Fruit fly (Drosophila melanogaster) whole organism, prepupa: ENCODE data around the gene EAChm.

Source experiments
- CG10631 ChIP-seq: fragments of 200-800 bp; sonication (Bioruptor generic); optimal IDR thresholded peaks from 2 replicates; lab custom pipeline; 2016; ENCODE audit warnings: missing biosample characterization, missing genetic modification characterization
- CG11294 ChIP-seq: fragments of 200-800 bp; sonication (Bioruptor generic); IDR thresholded peaks from 2 replicates; pipeline ENCODE4 v1.3.6; 2022; ENCODE audit warnings: missing biosample characterization, missing genetic modification characterization
- CG15336 ChIP-seq: fragments of 200-800 bp; sonication (Bioruptor generic); IDR thresholded peaks from 2 replicates; pipeline ENCODE4 v1.3.6; 2022; ENCODE audit warnings: missing biosample characterization, missing genetic modification characterization
- CG16779 ChIP-seq: fragments of 200-800 bp; sonication (Bioruptor generic); optimal IDR thresholded peaks from 3 replicates; lab custom pipeline; 2017; ENCODE audit warnings: missing biosample characterization, mild to moderate bottlenecking, missing genetic modification characterization
- CG3032 ChIP-seq: fragments of 200-800 bp; optimal IDR thresholded peaks from 2 replicates; lab custom pipeline; 2019; ENCODE audit warnings: missing biosample characterization, mild to moderate bottlenecking, missing genetic modification characterization, moderate library complexity
- CG34406 ChIP-seq: fragments of 200-800 bp; sonication (Bioruptor generic); optimal IDR thresholded peaks from 3 replicates; lab custom pipeline; 2016; ENCODE audit warnings: missing biosample characterization, missing genetic modification characterization
- CG6276 ChIP-seq: fragments of 200-800 bp; sonication (Bioruptor generic); optimal IDR thresholded peaks from 2 replicates; lab custom pipeline; 2017; ENCODE audit warnings: missing biosample characterization, mild to moderate bottlenecking, missing genetic modification characterization
- CG6792 ChIP-seq: fragments of 200-800 bp; sonication (Bioruptor generic); optimal IDR thresholded peaks from 3 replicates; lab custom pipeline; 2016; ENCODE audit warnings: missing biosample characterization, missing genetic modification characterization
- CG6808 ChIP-seq: fragments of 200-800 bp; sonication (Bioruptor generic); optimal IDR thresholded peaks from 3 replicates; lab custom pipeline; 2017; ENCODE audit warnings: missing biosample characterization, missing genetic modification characterization, mild to moderate bottlenecking, moderate library complexity, missing genetic modification reagents
- CG6854 ChIP-seq: fragments of 200-800 bp; sonication (Bioruptor generic); optimal IDR thresholded peaks from 2 replicates; lab custom pipeline; 2017; ENCODE audit warnings: missing biosample characterization, mild to moderate bottlenecking, missing genetic modification characterization
- CG7368 ChIP-seq: fragments of 200-800 bp; sonication (Bioruptor generic); optimal IDR thresholded peaks from 3 replicates; lab custom pipeline; 2016; ENCODE audit warnings: missing biosample characterization, missing genetic modification characterization
- CG8119 ChIP-seq: fragments of 200-800 bp; sonication (Bioruptor generic); IDR thresholded peaks from 3 replicates; pipeline ENCODE4 v1.3.6; 2022; ENCODE audit warnings: missing biosample characterization, missing genetic modification characterization
- CG8632 ChIP-seq: fragments of 200-800 bp; sonication (Bioruptor generic); optimal IDR thresholded peaks from 3 replicates; lab custom pipeline; 2016; ENCODE audit warnings: missing biosample characterization, missing genetic modification characterization
- Eip78C ChIP-seq: fragments of 200-800 bp; sonication (Bioruptor generic); peaks from one replicate; lab custom pipeline; 2016; ENCODE audit warnings: missing biosample characterization, missing genetic modification characterization
- Eip93F ChIP-seq: fragments of 200-800 bp; sonication (Bioruptor generic); optimal IDR thresholded peaks from 2 replicates; lab custom pipeline; 2016; ENCODE audit warnings: missing biosample characterization, mild to moderate bottlenecking, missing genetic modification characterization
- Ets96B ChIP-seq: fragments of 200-800 bp; optimal IDR thresholded peaks from 2 replicates; lab custom pipeline; 2019; ENCODE audit warnings: missing biosample characterization, mild to moderate bottlenecking, missing genetic modification characterization, moderate library complexity
- Gug ChIP-seq: fragments of 200-800 bp; sonication (Bioruptor generic); IDR thresholded peaks from 2 replicates; pipeline ENCODE4 v1.3.6; 2022; ENCODE audit warnings: missing biosample characterization, missing genetic modification characterization
- Hr38 ChIP-seq: sonication (Bioruptor generic); optimal IDR thresholded peaks from 2 replicates; lab custom pipeline; 2016; ENCODE audit warnings: missing biosample characterization, missing genetic modification characterization
- Hr39 ChIP-seq: fragments of 200-800 bp; sonication (Bioruptor generic); optimal IDR thresholded peaks from 2 replicates; lab custom pipeline; 2016; ENCODE audit warnings: missing biosample characterization, missing genetic modification characterization
- Hr4 ChIP-seq: fragments of 200-800 bp; sonication (Bioruptor generic); optimal IDR thresholded peaks from 3 replicates; lab custom pipeline; 2016; ENCODE audit warnings: missing biosample characterization, missing genetic modification characterization
- Lpt ChIP-seq: fragments of 200-800 bp; sonication (Bioruptor generic); optimal IDR thresholded peaks from 3 replicates; lab custom pipeline; 2016; ENCODE audit warnings: missing biosample characterization, missing genetic modification characterization
- OdsH ChIP-seq: fragments of 200-800 bp; sonication (Bioruptor generic); optimal IDR thresholded peaks from 3 replicates; lab custom pipeline; 2016; ENCODE audit warnings: missing biosample characterization, missing genetic modification characterization
- Smox ChIP-seq: fragments of 200-800 bp; sonication (Bioruptor generic); optimal IDR thresholded peaks from 3 replicates; lab custom pipeline; 2016; ENCODE audit warnings: missing biosample characterization, missing genetic modification characterization
- Sox102F ChIP-seq: fragments of 200-800 bp; sonication (Bioruptor generic); optimal IDR thresholded peaks from 2 replicates; lab custom pipeline; 2016; ENCODE audit warnings: missing biosample characterization, mild to moderate bottlenecking, missing genetic modification characterization
- Sox14 ChIP-seq: fragments of 200-800 bp; sonication (Bioruptor generic); optimal IDR thresholded peaks from 3 replicates; lab custom pipeline; 2016; ENCODE audit warnings: missing biosample characterization, missing genetic modification characterization
- Sox15 ChIP-seq: fragments of 200-800 bp; sonication (Bioruptor generic); optimal IDR thresholded peaks from 3 replicates; lab custom pipeline; 2016; ENCODE audit warnings: missing biosample characterization, missing genetic modification characterization
- achi ChIP-seq: fragments of 200-800 bp; sonication (Bioruptor generic); optimal IDR thresholded peaks from 3 replicates; lab custom pipeline; 2016; ENCODE audit warnings: missing biosample characterization, missing genetic modification characterization
- acj6 ChIP-seq: fragments of 200-800 bp; sonication (Bioruptor generic); optimal IDR thresholded peaks from 3 replicates; lab custom pipeline; 2016; ENCODE audit warnings: missing biosample characterization, missing genetic modification characterization
- dac ChIP-seq: fragments of 200-800 bp; sonication (Bioruptor generic); optimal IDR thresholded peaks from 2 replicates; lab custom pipeline; 2017; ENCODE audit warnings: missing biosample characterization, mild to moderate bottlenecking, missing genetic modification characterization
- dsx ChIP-seq: fragments of 200-800 bp; optimal IDR thresholded peaks from 3 replicates; lab custom pipeline; 2019; ENCODE audit warnings: missing biosample characterization, mild to moderate bottlenecking, missing genetic modification characterization, moderate library complexity; ENCODE audit not compliant: poor library complexity, severe bottlenecking
- eg ChIP-seq: fragments of 200-800 bp; sonication (Bioruptor generic); IDR thresholded peaks from 3 replicates; pipeline ENCODE4 v1.3.6; 2022; ENCODE audit warnings: missing biosample characterization, missing genetic modification characterization
- esn ChIP-seq: fragments of 200-800 bp; sonication (Bioruptor generic); optimal IDR thresholded peaks from 2 replicates; lab custom pipeline; 2016; ENCODE audit warnings: missing biosample characterization, mild to moderate bottlenecking, missing genetic modification characterization, moderate library complexity
- fd59A ChIP-seq: fragments of 200-800 bp; sonication (Bioruptor generic); optimal IDR thresholded peaks from 2 replicates; lab custom pipeline; 2017; ENCODE audit warnings: missing biosample characterization, mild to moderate bottlenecking, missing genetic modification characterization, missing genetic modification reagents
- fd85E ChIP-seq: fragments of 200-800 bp; sonication (Bioruptor generic); optimal IDR thresholded peaks from 3 replicates; lab custom pipeline; 2016; ENCODE audit warnings: missing biosample characterization, missing genetic modification characterization
- fkh ChIP-seq: fragments of 200-800 bp; sonication (Bioruptor generic); optimal IDR thresholded peaks from 3 replicates; lab custom pipeline; 2017; ENCODE audit warnings: missing biosample characterization, mild to moderate bottlenecking, missing genetic modification characterization, moderate library complexity
- lz ChIP-seq: fragments of 200-800 bp; sonication (Bioruptor generic); optimal IDR thresholded peaks from 3 replicates; lab custom pipeline; 2016; ENCODE audit warnings: missing biosample characterization, missing genetic modification characterization
- net ChIP-seq: fragments of 200-800 bp; sonication (Bioruptor generic); optimal IDR thresholded peaks from 3 replicates; lab custom pipeline; 2016; ENCODE audit warnings: missing biosample characterization, missing genetic modification characterization
- pdm3 ChIP-seq: fragments of 200-800 bp; sonication (Bioruptor generic); optimal IDR thresholded peaks from 3 replicates; lab custom pipeline; 2016; ENCODE audit warnings: missing biosample characterization, missing genetic modification characterization
- salr ChIP-seq, 2 experiments: fragments of 200-800 bp; sonication (Bioruptor generic); optimal IDR thresholded peaks; 3 replicates each; lab custom pipeline; 2016 to 2018; ENCODE audit warnings: missing biosample characterization in 2 of 2, missing genetic modification characterization in 2 of 2, mild to moderate bottlenecking in 1 of 2
- spab ChIP-seq: fragments of 200-800 bp; sonication (Bioruptor generic); optimal IDR thresholded peaks from 2 replicates; lab custom pipeline; 2017; ENCODE audit warnings: missing biosample characterization, mild to moderate bottlenecking, missing genetic modification characterization, missing genetic modification reagents
- ss ChIP-seq, 2 experiments: fragments of 200-800 bp; sonication (Bioruptor generic); optimal IDR thresholded peaks; 2 replicates in 1 of 2; 3 replicates in 1 of 2; lab custom pipeline; 2017 to 2018; ENCODE audit warnings: mild to moderate bottlenecking in 2 of 2, missing biosample characterization in 2 of 2, missing genetic modification characterization in 2 of 2, moderate library complexity in 1 of 2
- topi ChIP-seq: fragments of 200-800 bp; sonication (Bioruptor generic); optimal IDR thresholded peaks from 3 replicates; lab custom pipeline; 2016; ENCODE audit warnings: missing biosample characterization, missing genetic modification characterization
- vri ChIP-seq: fragments of 200-800 bp; sonication (Bioruptor generic); optimal IDR thresholded peaks from 3 replicates; lab custom pipeline; 2016; ENCODE audit warnings: missing biosample characterization, mild to moderate bottlenecking, missing genetic modification characterization

EAChm gene

DNA sequence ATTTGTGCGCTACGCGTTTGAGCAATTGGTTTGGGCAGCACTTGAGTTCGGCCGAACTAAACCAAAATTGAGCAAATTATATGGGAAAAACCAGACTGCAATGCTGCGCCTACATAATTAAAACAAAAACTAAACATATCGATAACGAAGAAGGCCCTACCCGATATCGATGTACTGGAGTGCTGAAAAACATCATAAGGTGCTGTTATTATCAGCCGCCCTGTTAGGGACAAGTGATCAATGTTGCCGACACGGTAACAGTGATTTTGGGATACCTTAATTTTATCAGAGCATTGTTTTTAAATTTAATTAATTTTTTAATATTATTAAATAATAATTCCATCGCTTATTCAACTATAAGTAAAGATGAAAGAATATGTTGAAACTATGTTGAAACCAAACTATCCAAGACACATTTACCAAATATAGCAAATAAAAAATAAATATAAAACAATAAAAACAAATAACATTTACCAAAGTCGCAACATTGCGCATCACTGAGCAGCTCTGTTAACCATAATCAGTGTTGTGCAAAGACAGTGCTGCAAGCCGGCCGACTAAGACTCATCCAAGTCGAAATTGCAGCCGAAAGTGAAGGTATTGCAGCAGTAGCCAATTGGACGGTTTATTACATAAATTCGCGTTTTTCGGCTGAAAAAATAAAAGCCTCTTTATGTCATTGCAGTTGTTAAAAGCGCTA lies 40.2 kb downstream of the EAChm start, which contains the start of the genes sstn, Plp and GlyRS (continued):
- peak; percentile 28 for TF ChIP-seq Ets96B
- TF ChIP-seq vri (GFP tag; lab: Kevin White, UChicago) = peak; percentile 24
- TF ChIP-seq topi (GFP tag; lab: Kevin White, UChicago) = no peak
- no peak for TF ChIP-seq Lpt (GFP tag; lab: Kevin White, UChicago)
- peak; percentile 41 for TF ChIP-seq dsx
- TF ChIP-seq ss (GFP tag; optimal IDR thresholded peaks at IDR 0.05; lab: Kevin White, UChicago) = peak in 1 of 2 experiments; percentile 33
- no peak for TF ChIP-seq dac
- no peak for TF ChIP-seq CG8119
- no peak for TF ChIP-seq CG6808 (GFP tag; lab: Kevin White, UChicago)
- no peak for TF ChIP-seq Hr39 (GFP tag; lab: Kevin White, UChicago)
- TF ChIP-seq Gug (GFP tag; lab: Robert Waterston, UW) = no peak
- TF ChIP-seq net = peak; percentile 11
- peak; percentile 17 for TF ChIP-seq fd59A
- TF ChIP-seq CG7368 = no peak
- no peak for TF ChIP-seq Sox102F
- TF ChIP-seq OdsH (GFP tag; lab: Kevin White, UChicago) = peak; percentile 41
- peak; percentile 0 for TF ChIP-seq CG16779 (tag; lab: Kevin White, UChicago)
- TF ChIP-seq eg = no peak
- TF ChIP-seq fkh (GFP tag; lab: Kevin White, UChicago) = no peak
- TF ChIP-seq CG34406 (GFP tag; lab: Kevin White, UChicago) = peak; percentile 26
- TF ChIP-seq achi (GFP tag; lab: Kevin White, UChicago) = peak; percentile 33
- no peak for TF ChIP-seq CG11294 (GFP tag; lab: Robert Waterston, UW)
- TF ChIP-seq Eip93F = peak; percentile 19
- no peak for TF ChIP-seq fd85E

DNA sequence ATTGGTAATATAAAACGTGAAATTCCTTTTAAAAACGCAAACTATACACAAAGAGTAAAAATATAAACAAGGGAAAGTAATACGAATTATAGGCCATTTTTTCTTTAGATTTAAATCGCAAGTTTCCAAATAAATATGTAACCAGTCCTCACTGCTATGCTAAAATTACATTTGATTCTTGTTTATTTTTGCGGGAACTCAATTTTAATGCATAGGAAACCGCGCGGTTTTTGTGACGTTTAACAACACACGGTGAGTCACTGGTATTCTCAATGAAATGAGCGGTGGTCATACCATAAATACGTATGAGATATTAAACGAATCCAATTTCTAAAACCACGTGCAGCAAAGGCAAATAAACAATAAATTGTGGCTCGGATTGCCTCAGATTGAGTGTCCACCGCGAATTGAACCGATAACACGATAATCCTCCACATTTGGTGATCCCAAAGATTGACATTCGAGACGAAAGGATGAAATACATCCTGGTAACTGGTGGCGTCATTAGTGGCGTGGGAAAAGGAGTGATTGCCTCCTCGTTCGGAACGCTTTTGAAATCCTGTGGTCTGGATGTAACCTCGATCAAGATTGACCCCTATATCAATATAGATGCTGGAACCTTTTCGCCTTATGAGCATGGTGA lies 43.4 kb downstream of the EAChm start, which contains the start of gene Ctps:
Gene Ctps, plus strand, starts transcription at position 37 of the 643 bp plus-strand sequence.
- TF ChIP-seq CG6854 (GFP tag; lab: Kevin White, UChicago) = peak; percentile 18
- TF ChIP-seq Sox14 = peak; percentile 8
- peak; percentile 29 for TF ChIP-seq CG10631 (GFP tag; lab: Kevin White, UChicago)
- no peak for TF ChIP-seq Hr38
- peak; percentile 34 for TF ChIP-seq Eip78C (GFP tag; lab: Kevin White, UChicago)
- TF ChIP-seq lz (GFP tag; lab: Kevin White, UChicago) = peak; percentile 30
- no peak for TF ChIP-seq dac
- TF ChIP-seq CG15336 = 0 out of 2 replicates have a peak, but pooled peaks have one; percentile 18
- peak; percentile 18 for TF ChIP-seq topi (GFP tag; lab: Kevin White, UChicago)
- peak; percentile 37 for TF ChIP-seq esn
- TF ChIP-seq pdm3 = peak; percentile 6
- no peak for TF ChIP-seq CG11294 (GFP tag; lab: Robert Waterston, UW)
- peak; percentile 63 for TF ChIP-seq fkh (GFP tag; lab: Kevin White, UChicago)
- no peak for TF ChIP-seq Hr4 (GFP tag; lab: Kevin White, UChicago)
- TF ChIP-seq Gug (GFP tag; lab: Robert Waterston, UW) = no peak
- TF ChIP-seq, all 60 proteins: peak for 10

DNA sequence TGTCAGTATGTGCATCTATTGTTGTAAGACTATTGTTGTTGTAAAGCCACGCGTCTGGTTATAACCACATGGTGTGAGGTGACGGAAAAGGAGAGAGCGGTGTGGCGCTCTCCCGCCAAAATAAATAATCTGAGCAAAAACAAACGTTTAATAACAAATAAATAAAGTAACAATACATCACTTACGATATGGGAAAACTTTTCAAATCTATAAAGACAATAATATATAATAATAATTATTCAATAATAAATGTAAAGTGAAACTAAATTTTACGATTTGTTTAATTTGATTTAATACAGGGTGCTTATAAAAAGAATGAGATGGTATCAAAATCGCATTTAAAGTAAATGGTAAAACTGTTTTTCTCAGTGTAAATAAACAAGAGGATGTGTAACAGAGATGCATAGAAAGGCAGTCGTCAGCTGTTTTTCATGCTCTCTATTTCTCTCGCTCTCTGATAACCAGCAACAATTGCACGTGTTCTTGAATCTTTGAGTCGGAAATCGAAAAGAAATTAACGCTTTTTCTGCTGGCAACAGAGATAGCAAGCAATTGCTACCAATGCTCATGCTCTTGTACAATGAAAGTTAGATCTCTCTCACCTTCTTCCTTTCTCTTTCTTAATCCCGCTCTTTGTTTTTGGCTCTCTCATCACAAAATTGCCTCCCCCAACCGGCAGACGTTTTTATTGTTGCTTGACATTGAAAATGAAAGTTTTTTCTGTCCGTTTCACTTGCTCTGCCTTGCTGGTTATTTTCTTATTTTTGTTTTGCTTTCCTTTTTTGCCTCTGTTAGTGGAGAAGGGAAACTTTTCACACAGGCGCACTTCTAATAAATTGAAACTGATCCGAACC lies 44.3 kb downstream of the EAChm start:
- TF ChIP-seq salr (GFP tag; optimal IDR thresholded peaks at IDR 0.05; lab: Kevin White, UChicago) (peak in 1 of 2 experiments; percentile 84), Gug (GFP tag; lab: Robert Waterston, UW) (peak; percentile 90), pdm3 (peak; percentile 18), spab (GFP tag; lab: Kevin White, UChicago) (peak; percentile 77), CG11294 (GFP tag; lab: Robert Waterston, UW) (peak; percentile 67), CG6276 (GFP tag; lab: Kevin White, UChicago) (peak; percentile 91), Smox (peak; percentile 26), Hr38 (no peak), CG6792 (GFP tag; lab: Kevin White, UChicago) (peak; percentile 69), Hr39 (GFP tag; lab: Kevin White, UChicago) (no peak), Sox15 (GFP tag; lab: Kevin White, UChicago) (no peak), CG3032 (tag; lab: Kevin White, UChicago) (peak; percentile 88), fkh (GFP tag; lab: Kevin White, UChicago) (peak; percentile 95), CG8119 (peak; percentile 96), dsx (peak; percentile 74), CG8632 (GFP tag; lab: Kevin White, UChicago) (peak; percentile 76), Lpt (GFP tag; lab: Kevin White, UChicago) (peak; percentile 90), CG15336 (peak; percentile 95), CG10631 (GFP tag; lab: Kevin White, UChicago) (peak; percentile 86), acj6 (peak; percentile 63), ss (GFP tag; optimal IDR thresholded peaks at IDR 0.05; lab: Kevin White, UChicago) (peak; percentile 23 to 51)
